Fruit fly (Drosophila melanogaster): ENCODE results near the gene tadr.

Gene tadr

dm6 chr2L:21096448-21096994 is 21.3 kb downstream of the tadr start, which contains the start of gene CG34136 (continued):
- peak; percentile 34 to 61 for TF ChIP-seq salr (GFP tag; optimal IDR thresholded peaks at IDR 0.05)
- TF ChIP-seq CG32006 (GFP tag; optimal IDR thresholded peaks at IDR 0.05): peak; percentile 77
- peak; percentile 76 for TF ChIP-seq CG1621 (tag; optimal IDR thresholded peaks at IDR 0.05)
- peak; percentile 42 for TF ChIP-seq esn (GFP tag; optimal IDR thresholded peaks at IDR 0.05)
- TF ChIP-seq CG4318 (GFP tag; optimal IDR thresholded peaks at IDR 0.05): peak; percentile 32
- no peak for TF ChIP-seq Blimp-1 (GFP tag; optimal IDR thresholded peaks at IDR 0.05)
- peak; percentile 37 for TF ChIP-seq dac (GFP tag; optimal IDR thresholded peaks at IDR 0.05)
- TF ChIP-seq spab (GFP tag; optimal IDR thresholded peaks at IDR 0.05): peak; percentile 53
- TF ChIP-seq acj6 (GFP tag; optimal IDR thresholded peaks at IDR 0.05): peak; percentile 46
- TF ChIP-seq fkh (GFP tag; optimal IDR thresholded peaks at IDR 0.05): no peak
- TF ChIP-seq Sox15 (GFP tag; optimal IDR thresholded peaks at IDR 0.05): no peak
- peak; percentile 67; the same call in 1 of the 3 replicates for TF ChIP-seq CG8119 (GFP tag; IDR thresholded peaks at IDR 0.05)

DNA sequence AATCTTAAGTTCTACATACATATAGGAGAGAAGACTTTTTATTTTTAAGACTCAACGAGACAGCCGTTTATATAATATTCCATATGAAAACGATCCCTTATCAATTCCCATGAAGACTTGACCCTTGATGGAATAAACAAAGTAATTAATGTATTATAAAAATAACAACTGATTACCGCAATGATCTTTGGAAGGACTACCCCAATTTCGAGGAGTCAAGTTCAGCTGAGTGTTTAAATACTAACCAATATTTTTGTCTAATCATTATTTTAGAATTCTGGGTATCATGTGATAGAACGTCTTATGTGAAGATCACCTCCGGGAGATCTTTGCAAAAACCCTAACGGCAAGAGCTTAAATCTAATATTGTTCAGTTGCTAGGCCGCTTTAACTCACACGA is 22.6 kb downstream of the tadr start:
- TF ChIP-seq svp (GFP tag): peak; percentile 96
- TF ChIP-seq Ets21C (GFP tag; optimal IDR thresholded peaks at IDR 0.05): no peak
- no peak for TF ChIP-seq Eip75B (GFP tag; optimal IDR thresholded peaks at IDR 0.05)
- peak; percentile 33 for TF ChIP-seq vri (GFP tag; optimal IDR thresholded peaks at IDR 0.05)
- TF ChIP-seq CG9139 (GFP tag; optimal IDR thresholded peaks at IDR 0.05): no peak
- no peak for TF ChIP-seq Sox14 (GFP tag; optimal IDR thresholded peaks at IDR 0.05)
- TF ChIP-seq Eip78C (GFP tag): peak; percentile 17
- TF ChIP-seq CG11902 (GFP tag; optimal IDR thresholded peaks at IDR 0.05): no peak

- TF ChIP-seq Sox102F (GFP tag; optimal IDR thresholded peaks at IDR 0.05) (no peak), CG15336 (GFP tag; IDR thresholded peaks at IDR 0.05) (no peak), eg (GFP tag; IDR thresholded peaks at IDR 0.05) (no peak), cyc (GFP tag; optimal IDR thresholded peaks at IDR 0.05) (no peak), CG6808 (GFP tag; optimal IDR thresholded peaks at IDR 0.05) (no peak), CG11294 (GFP tag; IDR thresholded peaks at IDR 0.05) (no peak), CG1621 (tag; optimal IDR thresholded peaks at IDR 0.05) (peak; percentile 40), CG10631 (GFP tag; optimal IDR thresholded peaks at IDR 0.05) (peak; percentile 3), fkh (GFP tag; optimal IDR thresholded peaks at IDR 0.05) (no peak), CG9139 (GFP tag; optimal IDR thresholded peaks at IDR 0.05) (no peak), Sox14 (GFP tag; optimal IDR thresholded peaks at IDR 0.05) (peak; percentile 18), CG31627 (GFP tag; optimal IDR thresholded peaks at IDR 0.05) (peak; percentile 13), Smox (GFP tag; optimal IDR thresholded peaks at IDR 0.05) (no peak), net (GFP tag; optimal IDR thresholded peaks at IDR 0.05) (no peak), Hr38 (GFP tag; optimal IDR thresholded peaks at IDR 0.05) (no peak), CG3032 (tag; optimal IDR thresholded peaks at IDR 0.05) (no peak), salr (GFP tag; optimal IDR thresholded peaks at IDR 0.05) (no peak), spab (GFP tag; optimal IDR thresholded peaks at IDR 0.05) (no peak), Ets96B (tag; optimal IDR thresholded peaks at IDR 0.05) (no peak), CG8632 (GFP tag; optimal IDR thresholded peaks at IDR 0.05) (no peak), CG16779 (tag; optimal IDR thresholded peaks at IDR 0.05) (no peak), CG11902 (GFP tag; optimal IDR thresholded peaks at IDR 0.05) (no peak), Blimp-1 (GFP tag; optimal IDR thresholded peaks at IDR 0.05) (no peak), CG3919 (GFP tag; optimal IDR thresholded peaks at IDR 0.05) (no peak), CG4318 (GFP tag; optimal IDR thresholded peaks at IDR 0.05) (no peak), ss (GFP tag; optimal IDR thresholded peaks at IDR 0.05) (no peak), vri (GFP tag; optimal IDR thresholded peaks at IDR 0.05) (no peak), Ets21C (GFP tag; optimal IDR thresholded peaks at IDR 0.05) (no peak), Hr39 (GFP tag; optimal IDR thresholded peaks at IDR 0.05) (peak; percentile 20), CG6276 (GFP tag; optimal IDR thresholded peaks at IDR 0.05) (no peak), Gug (GFP tag; IDR thresholded peaks at IDR 0.05) (no peak), CG6792 (GFP tag; optimal IDR thresholded peaks at IDR 0.05) (no peak), Met (GFP tag; optimal IDR thresholded peaks at IDR 0.05) (no peak), topi (GFP tag; optimal IDR thresholded peaks at IDR 0.05) (no peak), esn (GFP tag; optimal IDR thresholded peaks at IDR 0.05) (peak; percentile 48), CG32006 (GFP tag; optimal IDR thresholded peaks at IDR 0.05) (no peak), fd59A (GFP tag; optimal IDR thresholded peaks at IDR 0.05) (no peak), pdm3 (GFP tag; optimal IDR thresholded peaks at IDR 0.05) (peak; percentile 12)
Measured at dm6 chr2L:21102399-21103108, 27.3 kb downstream of the tadr start, which contains the start of gene CG9257. Gene CG9257, plus strand, starts transcription at chr2L:21102743.
